Worm (Caenorhabditis elegans) whole organism, mixed stage, embryonic: Measurements from ENCODE around the gene pqn-18.

Experiments used
- M03D4.4 ChIP-seq: sonication (generic microtip); optimal IDR thresholded peaks from 2 replicates; lab custom pipeline; 2017; ENCODE audit warnings: mild to moderate bottlenecking, missing genetic modification characterization, missing compliant biosample characterization
- bed-3 ChIP-seq: fragments of 200-800 bp; sonication (Bioruptor generic); optimal IDR thresholded peaks from 3 replicates; lab custom pipeline; 2018; ENCODE audit warnings: mild to moderate bottlenecking, missing genetic modification characterization, moderate library complexity, missing compliant biosample characterization
- ceh-39 ChIP-seq: fragments of 150-350 bp; optimal IDR thresholded peaks from 2 replicates; lab custom pipeline; 2014; ENCODE audit warnings: missing biosample characterization, missing genetic modification characterization
- ceh-43 ChIP-seq: fragments of 200-800 bp; sonication (Bioruptor generic); optimal IDR thresholded peaks from 2 replicates; lab custom pipeline; 2018; ENCODE audit warnings: mild to moderate bottlenecking, missing genetic modification characterization, moderate library complexity, missing compliant biosample characterization
- ceh-83 ChIP-seq: fragments of 200-800 bp; sonication (Bioruptor generic); optimal IDR thresholded peaks from 2 replicates; lab custom pipeline; 2018; ENCODE audit warnings: mild to moderate bottlenecking, missing genetic modification characterization, missing compliant biosample characterization
- ces-1 ChIP-seq: fragments of 150-350 bp; optimal IDR thresholded peaks from 2 replicates; lab custom pipeline; 2014; ENCODE audit warnings: missing biosample characterization, missing genetic modification reagents, missing genetic modification characterization
- cnd-1 ChIP-seq: fragments of 200-800 bp; sonication (Bioruptor generic); optimal IDR thresholded peaks from 2 replicates; lab custom pipeline; 2018; ENCODE audit warnings: mild to moderate bottlenecking, missing genetic modification characterization, missing compliant biosample characterization
- drap-1 ChIP-seq: fragments of 200-800 bp; sonication (Bioruptor generic); optimal IDR thresholded peaks from 3 replicates; lab custom pipeline; 2018; ENCODE audit warnings: mild to moderate bottlenecking, missing genetic modification characterization, missing compliant biosample characterization
- elt-1 ChIP-seq: sonication (generic microtip); optimal IDR thresholded peaks from 2 replicates; lab custom pipeline; 2017; ENCODE audit warnings: missing genetic modification characterization, mild to moderate bottlenecking, missing compliant biosample characterization, antibody characterized with exemption, moderate library complexity, borderline replicate concordance; ENCODE audit not compliant: insufficient read depth
- flh-1 ChIP-seq: fragments of 200-800 bp; sonication (Bioruptor generic); optimal IDR thresholded peaks from 2 replicates; lab custom pipeline; 2018; ENCODE audit warnings: mild to moderate bottlenecking, missing genetic modification characterization, moderate library complexity, missing compliant biosample characterization
- ham-2 ChIP-seq: fragments of 200-800 bp; sonication (Bioruptor generic); optimal IDR thresholded peaks from 2 replicates; lab custom pipeline; 2018; ENCODE audit warnings: mild to moderate bottlenecking, missing genetic modification characterization, missing compliant biosample characterization
- hlh-1 ChIP-seq: fragments of 150-350 bp; optimal IDR thresholded peaks from 2 replicates; lab custom pipeline; 2014; ENCODE audit warnings: missing biosample characterization, missing genetic modification reagents, missing genetic modification characterization
- lin-13 ChIP-seq: fragments of 150-350 bp; optimal IDR thresholded peaks from 2 replicates; lab custom pipeline; 2014; ENCODE audit warnings: missing biosample characterization, missing genetic modification characterization
- lin-32 ChIP-seq: fragments of 200-800 bp; sonication (Bioruptor generic); optimal IDR thresholded peaks from 2 replicates; lab custom pipeline; 2018; ENCODE audit warnings: mild to moderate bottlenecking, missing genetic modification characterization, missing compliant biosample characterization
- lsy-2 ChIP-seq: fragments of 150-350 bp; optimal IDR thresholded peaks from 2 replicates; lab custom pipeline; 2014; ENCODE audit warnings: missing biosample characterization, missing genetic modification characterization
- mep-1 ChIP-seq: fragments of 150-350 bp; optimal IDR thresholded peaks from 2 replicates; lab custom pipeline; 2017; ENCODE audit warnings: missing biosample characterization, missing genetic modification reagents, missing genetic modification characterization, inconsistent platforms
- mls-2 ChIP-seq: sonication (generic microtip); optimal IDR thresholded peaks from 2 replicates; lab custom pipeline; 2016; ENCODE audit warnings: mild to moderate bottlenecking, missing genetic modification characterization, moderate library complexity, missing compliant biosample characterization
- nhr-12 ChIP-seq: fragments of 150-350 bp; optimal IDR thresholded peaks from 2 replicates; lab custom pipeline; 2014; ENCODE audit warnings: missing biosample characterization, missing genetic modification characterization
- nhr-2 ChIP-seq: fragments of 150-350 bp; optimal IDR thresholded peaks from 2 replicates; lab custom pipeline; 2014; ENCODE audit warnings: missing biosample characterization, missing genetic modification characterization
- nhr-237 ChIP-seq: fragments of 150-350 bp; optimal IDR thresholded peaks from 2 replicates; lab custom pipeline; 2014; ENCODE audit warnings: missing biosample characterization, missing genetic modification characterization
- nhr-28 ChIP-seq: fragments of 150-350 bp; optimal IDR thresholded peaks from 2 replicates; lab custom pipeline; 2014; ENCODE audit warnings: missing biosample characterization, missing genetic modification characterization
- pha-4 ChIP-seq: fragments of 150-350 bp; optimal IDR thresholded peaks from 2 replicates; lab custom pipeline; 2018; ENCODE audit warnings: missing biosample characterization, missing genetic modification reagents, missing genetic modification characterization
- sem-2 ChIP-seq: fragments of 200-800 bp; sonication (Bioruptor generic); optimal IDR thresholded peaks from 2 replicates; lab custom pipeline; 2018; ENCODE audit warnings: mild to moderate bottlenecking, missing genetic modification characterization, missing compliant biosample characterization
- snpc-4 ChIP-seq: fragments of 150-350 bp; optimal IDR thresholded peaks from 2 replicates; lab custom pipeline; 2014; ENCODE audit warnings: missing biosample characterization, missing genetic modification characterization
- unc-120 ChIP-seq: sonication (generic microtip); optimal IDR thresholded peaks from 2 replicates; lab custom pipeline; 2017; ENCODE audit warnings: missing genetic modification characterization, missing compliant biosample characterization; ENCODE audit not compliant: poor library complexity, severe bottlenecking
- unc-39 ChIP-seq: fragments of 150-350 bp; optimal IDR thresholded peaks from 2 replicates; lab custom pipeline; 2014; ENCODE audit warnings: missing biosample characterization, missing genetic modification characterization
- unc-62 ChIP-seq: fragments of 150-350 bp; optimal IDR thresholded peaks from 2 replicates; lab custom pipeline; 2014; ENCODE audit warnings: missing biosample characterization, missing genetic modification reagents, missing genetic modification characterization
- zip-8 ChIP-seq: fragments of 150-350 bp; optimal IDR thresholded peaks from 2 replicates; lab custom pipeline; 2014; ENCODE audit warnings: missing biosample characterization, missing genetic modification characterization
- ztf-11 ChIP-seq: fragments of 150-350 bp; optimal IDR thresholded peaks from 2 replicates; lab custom pipeline; 2014; ENCODE audit warnings: missing biosample characterization, missing genetic modification characterization

The pqn-18 gene

DNA sequence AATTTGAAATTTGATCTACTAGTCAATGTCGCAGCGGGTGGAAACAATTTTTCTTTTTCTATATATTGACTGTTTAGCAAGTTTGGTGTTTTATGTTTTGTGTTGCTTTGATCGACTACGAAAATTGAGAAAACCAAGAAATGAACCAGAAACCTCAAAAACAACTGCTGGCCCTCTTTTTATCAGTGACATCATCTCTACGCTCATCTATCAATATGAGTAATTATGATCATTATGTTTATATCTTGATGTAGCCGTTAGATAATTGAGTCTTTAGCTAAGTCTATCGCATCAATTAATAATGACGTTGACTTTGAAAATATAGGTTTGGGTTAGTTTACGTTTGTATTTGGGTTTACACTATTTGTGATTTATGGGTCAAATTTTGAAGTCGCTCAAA, 28.1 kb downstream of the pqn-18 start:
- TF ChIP-seq mep-1 (tag; lab: Kevin White, UChicago): no peak
- TF ChIP-seq elt-1: peak; percentile 96
- peak; percentile 89 for TF ChIP-seq unc-62 (GFP tag; lab: Kevin White, UChicago)
- TF ChIP-seq ztf-11 (tag; lab: Kevin White, UChicago): no peak

ce11 chrX:12937521-12937920, 29.9 kb downstream of the pqn-18 start:
- TF ChIP-seq bed-3 (GFP tag; lab: Kevin White, UChicago): no peak
- no peak for TF ChIP-seq ztf-11 (tag; lab: Kevin White, UChicago)
- TF ChIP-seq hlh-1 (tag; lab: Kevin White, UChicago): no peak
- no peak for TF ChIP-seq nhr-2
- no peak for TF ChIP-seq nhr-12 (tag; lab: Kevin White, UChicago)
- TF ChIP-seq drap-1 (GFP tag; lab: Kevin White, UChicago): no peak
- no peak for TF ChIP-seq sem-2 (GFP tag; lab: Kevin White, UChicago)
- no peak for TF ChIP-seq ceh-83 (GFP tag; lab: Kevin White, UChicago)
- TF ChIP-seq ceh-39 (tag; lab: Kevin White, UChicago): no peak
- TF ChIP-seq flh-1 (GFP tag; lab: Kevin White, UChicago): no peak
- no peak for TF ChIP-seq unc-62 (GFP tag; lab: Kevin White, UChicago)
- TF ChIP-seq ham-2 (GFP tag; lab: Kevin White, UChicago): no peak
- no peak for TF ChIP-seq snpc-4 (tag; lab: Kevin White, UChicago)
- TF ChIP-seq ces-1: no peak
- no peak for TF ChIP-seq mls-2 (tag; lab: Kevin White, UChicago)
- no peak for TF ChIP-seq nhr-28 (tag; lab: Kevin White, UChicago)
- TF ChIP-seq unc-120 (tag; lab: Kevin White, UChicago): no peak
- no peak for TF ChIP-seq mep-1 (tag; lab: Kevin White, UChicago)
- TF ChIP-seq lin-32: no peak
- no peak for TF ChIP-seq M03D4.4 (tag; lab: Kevin White, UChicago)

- TF ChIP-seq lsy-2 (tag; lab: Kevin White, UChicago) (no peak), snpc-4 (tag; lab: Kevin White, UChicago) (no peak), hlh-1 (tag; lab: Kevin White, UChicago) (no peak), ceh-39 (tag; lab: Kevin White, UChicago) (no peak), ham-2 (GFP tag; lab: Kevin White, UChicago) (no peak), zip-8 (tag; lab: Kevin White, UChicago) (no peak), nhr-237 (no peak), mls-2 (tag; lab: Kevin White, UChicago) (no peak), lin-13 (tag; lab: Kevin White, UChicago) (no peak)
Measured at ce11 chrX:12940811-12941210, 33.2 kb downstream of the pqn-18 start, which contains the start of gene gmap-3. Gene gmap-3 (minus strand): TSS chrX:12940958.

- no peak for TF ChIP-seq sem-2 (GFP tag; lab: Kevin White, UChicago)
Measured at ce11 chrX:12942296-12942695, 34.7 kb downstream of the pqn-18 start.

ce11 chrX:12943166-12943565, 35.5 kb downstream of the pqn-18 start, which contains the start of gene gmap-2:
Gene gmap-2 (minus strand): TSS chrX:12943266.
- TF ChIP-seq cnd-1 (tag; lab: Kevin White, UChicago): no peak
- no peak for TF ChIP-seq lin-13 (tag; lab: Kevin White, UChicago)
- no peak for TF ChIP-seq M03D4.4 (tag; lab: Kevin White, UChicago)
- no peak for TF ChIP-seq ham-2 (GFP tag; lab: Kevin White, UChicago)
- no peak for TF ChIP-seq pha-4 (tag; lab: Kevin White, UChicago)
- TF ChIP-seq ceh-43: no peak
- TF ChIP-seq nhr-2: no peak
- TF ChIP-seq unc-39: no peak
- no peak for TF ChIP-seq snpc-4 (tag; lab: Kevin White, UChicago)
- TF ChIP-seq hlh-1 (tag; lab: Kevin White, UChicago): no peak

DNA sequence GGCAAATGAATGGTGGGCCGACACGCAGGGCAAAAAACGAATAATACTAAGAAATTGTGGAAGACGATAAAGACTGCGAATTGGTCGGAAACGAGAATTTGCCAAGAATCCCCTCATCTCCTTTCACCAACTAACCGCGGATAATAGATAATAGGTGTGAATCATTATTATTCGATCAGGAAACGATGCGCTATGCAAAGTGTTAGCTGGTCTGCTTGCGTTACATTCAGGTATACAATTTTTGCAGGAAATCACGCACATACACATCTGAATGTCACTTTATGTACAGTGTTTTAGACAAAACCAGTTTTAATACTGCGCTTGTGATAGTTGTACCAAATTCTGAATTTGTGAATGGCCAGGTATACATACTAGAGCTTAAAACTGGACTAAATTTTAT, 37.0 kb downstream of the pqn-18 start:
- TF ChIP-seq zip-8 (tag; lab: Kevin White, UChicago): no peak
